Worm (Caenorhabditis elegans) whole organism, L2 larva: ENCODE data around the gene K08E7.4.

Source experiments
- ZK546.5 ChIP-seq: sonication (generic microtip); optimal IDR thresholded peaks from 2 replicates; lab custom pipeline; 2017; ENCODE audit warnings: missing biosample characterization, missing genetic modification characterization
- ama-1 ChIP-seq: fragments of 150-350 bp; optimal IDR thresholded peaks from 2 replicates; lab custom pipeline; 2018; ENCODE audit warnings: inconsistent platforms
- ceh-82 ChIP-seq: fragments of 150-350 bp; optimal IDR thresholded peaks from 2 replicates; lab custom pipeline; 2014; ENCODE audit warnings: missing biosample characterization, missing genetic modification characterization
- nhr-10 ChIP-seq: sonication (generic microtip); optimal IDR thresholded peaks from 2 replicates; lab custom pipeline; 2017; ENCODE audit warnings: missing biosample characterization, missing genetic modification characterization
- nhr-237 ChIP-seq: fragments of 150-350 bp; optimal IDR thresholded peaks from 2 replicates; lab custom pipeline; 2014; ENCODE audit warnings: missing biosample characterization, missing genetic modification characterization
- nhr-25 ChIP-seq: fragments of 150-350 bp; sonication (generic microtip); optimal IDR thresholded peaks from 3 replicates; lab custom pipeline; 2014; ENCODE audit warnings: missing biosample characterization, missing genetic modification characterization
- unc-62 ChIP-seq: fragments of 150-350 bp; optimal IDR thresholded peaks from 2 replicates; lab custom pipeline; 2014; ENCODE audit warnings: missing biosample characterization, missing genetic modification reagents, missing genetic modification characterization
- ztf-4 ChIP-seq: fragments of 150-350 bp; optimal IDR thresholded peaks from 2 replicates; lab custom pipeline; 2014; ENCODE audit warnings: missing biosample characterization, missing genetic modification characterization

- TF ChIP-seq ZK546.5 (tag; lab: Kevin White, UChicago) (no peak), ceh-82 (no peak), unc-62 (GFP tag; lab: Kevin White, UChicago) (no peak), ama-1 (no peak), nhr-10 (tag; lab: Kevin White, UChicago) (no peak), nhr-237 (tag; lab: Kevin White, UChicago) (no peak), ztf-4 (tag; lab: Kevin White, UChicago) (no peak), nhr-25 (tag; lab: Kevin White, UChicago) (no peak)
Measured at ce11 chrIV:12551944-12552343, 19.0 kb downstream of the K08E7.4 start.
